Worm (Caenorhabditis elegans): ENCODE data around the gene C13B9.2.

Gene C13B9.2

DNA sequence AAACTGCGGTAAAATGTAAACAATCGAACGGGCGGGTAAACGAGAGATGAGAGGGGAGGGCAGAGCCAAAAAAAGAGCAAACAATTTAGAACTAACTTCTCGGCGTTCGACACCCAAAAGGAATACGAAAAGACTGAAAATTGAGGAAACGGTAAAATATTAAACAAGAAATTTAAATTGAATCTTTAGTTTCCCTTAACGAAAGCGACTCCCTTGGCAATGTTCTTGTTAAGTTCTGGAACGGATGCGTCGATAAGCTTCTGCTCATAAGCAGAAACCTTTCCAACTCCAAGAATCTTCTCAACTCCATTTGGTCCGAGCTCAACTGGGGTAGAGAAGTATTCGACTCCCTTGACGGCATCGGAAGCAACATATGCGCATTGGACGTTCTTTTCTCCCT, 13.4 kb upstream of the C13B9.2 start:
- TF ChIP-seq hlh-12 (tag; optimal IDR thresholded peaks at IDR 0.05) (no peak), lsl-1 (GFP tag; optimal IDR thresholded peaks at IDR 0.05) (no peak), akir-1 (GFP tag; optimal IDR thresholded peaks at IDR 0.05) (no peak), K11D2.4 (GFP tag; IDR thresholded peaks at IDR 0.05) (no peak), F23B12.7 (tag; optimal IDR thresholded peaks at IDR 0.05; ENCODE audit: insufficient read depth) (no peak), ztf-3 (GFP tag; optimal IDR thresholded peaks at IDR 0.05) (no peak), K12H6.12 (tag; optimal IDR thresholded peaks at IDR 0.05) (no peak), F33H1.4 (GFP tag; IDR thresholded peaks at IDR 0.05) (no peak), snpc-1.1 (tag; optimal IDR thresholded peaks at IDR 0.05; ENCODE audit: insufficient read depth) (no peak), Y53F4B.3 (GFP tag; IDR thresholded peaks at IDR 0.05) (no peak), nfya-1 (tag; optimal IDR thresholded peaks at IDR 0.05; ENCODE audit: borderline replicate concordance, insufficient read depth) (no peak), madf-8 (GFP tag; conservative IDR thresholded peaks at IDR 0.05) (no peak)

ce11 chrIII:6607067-6607466, 13.0 kb upstream of the C13B9.2 start:
- TF ChIP-seq K12H6.12 (tag; optimal IDR thresholded peaks at IDR 0.05) (no peak), ceh-58 (GFP tag; IDR thresholded peaks at IDR 0.05) (no peak), attf-5 (GFP tag; optimal IDR thresholded peaks at IDR 0.05) (no peak), sea-2 (GFP tag; IDR thresholded peaks at IDR 0.05) (no peak), ceh-100 (GFP tag; IDR thresholded peaks at IDR 0.05) (no peak), aptf-3 (GFP tag; IDR thresholded peaks at IDR 0.05) (no peak), rpc-1 (optimal IDR thresholded peaks at IDR 0.05) (no peak), rpc-1 (tag; optimal IDR thresholded peaks at IDR 0.05) (no peak), zfh-2 (GFP tag; conservative IDR thresholded peaks at IDR 0.05) (0 out of 2 replicates have a peak, but pooled peaks have one; percentile 6), tbp1 (GFP tag; optimal IDR thresholded peaks at IDR 0.05) (no peak), ztf-26 (tag; optimal IDR thresholded peaks at IDR 0.05) (no peak), unc-130 (GFP tag; optimal IDR thresholded peaks at IDR 0.05) (no peak), snpc-3.4 (tag; optimal IDR thresholded peaks at IDR 0.05) (no peak), nfya-2 (GFP tag; IDR thresholded peaks at IDR 0.05) (no peak), ztf-18 (tag; optimal IDR thresholded peaks at IDR 0.05) (no peak), snpc-1.3 (tag; optimal IDR thresholded peaks at IDR 0.05; ENCODE audit: insufficient read depth) (no peak), die-1 (tag; optimal IDR thresholded peaks at IDR 0.05) (no peak), madf-6 (GFP tag; IDR thresholded peaks at IDR 0.05) (0 out of 2 replicates have a peak, but pooled peaks have one; percentile 10)

DNA sequence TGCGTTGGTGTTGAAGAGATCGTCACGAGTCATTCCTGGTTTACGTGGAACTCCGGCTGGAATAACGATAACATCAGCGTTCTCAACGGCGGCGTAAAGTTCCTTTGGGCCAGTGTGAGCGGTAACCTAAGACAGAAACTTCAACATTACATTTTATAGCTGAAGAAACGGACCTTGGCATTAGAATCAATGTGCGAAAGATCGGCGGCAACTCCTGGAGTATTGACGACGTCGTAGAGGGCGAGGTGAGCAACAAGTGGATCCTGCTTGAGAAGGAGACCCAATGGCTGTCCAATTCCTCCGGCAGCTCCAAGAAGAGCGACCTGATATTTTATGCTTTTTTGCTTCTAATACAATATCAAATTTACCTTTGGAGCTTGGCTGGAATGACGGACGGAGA, 12.4 kb upstream of the C13B9.2 start:
- TF ChIP-seq lin-26 (GFP tag; IDR thresholded peaks at IDR 0.05) (peak; percentile 56; the same call in 1 of the 2 replicates), F37B4.10 (GFP tag; IDR thresholded peaks at IDR 0.05) (no peak)

DNA sequence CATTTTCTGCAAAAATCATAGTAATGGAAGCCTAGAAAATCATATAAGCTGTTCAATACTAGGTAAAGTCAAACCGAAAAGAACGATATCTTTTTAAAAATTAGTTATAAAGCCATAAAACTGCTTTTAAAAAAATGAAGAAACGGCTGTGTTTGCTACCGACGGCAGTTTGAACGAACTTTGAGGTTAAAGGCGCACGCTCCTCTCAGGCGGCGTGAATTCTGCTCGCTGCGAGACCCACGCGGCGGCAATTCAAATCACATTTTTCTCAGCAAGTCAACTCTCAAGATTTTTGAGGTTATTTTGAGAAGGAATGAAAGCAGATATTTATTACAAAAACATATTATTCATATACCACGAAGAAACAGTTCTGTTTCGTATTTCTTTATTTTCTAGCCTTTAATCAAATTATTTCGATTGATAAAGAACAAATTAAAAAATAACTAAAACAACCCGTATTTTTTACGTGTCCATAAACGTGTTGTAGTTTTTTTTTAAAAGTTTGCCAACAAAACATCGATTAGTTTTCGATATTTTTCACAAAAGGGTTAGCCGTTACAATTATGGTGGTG, 11.9 kb upstream of the C13B9.2 start, which contains the start of the genes mdh-2 and F20H11.4:
mdh-2 (minus strand) TSS at position 6 of the 572 bp plus-strand sequence.
F20H11.4 (plus strand) TSS at position 522 of the 572 bp plus-strand sequence.
- TF ChIP-seq snpc-3.4 (tag; optimal IDR thresholded peaks at IDR 0.05) (peak; percentile 17), bed-1 (GFP tag; IDR thresholded peaks at IDR 0.05) (no peak), let-607 (tag; optimal IDR thresholded peaks at IDR 0.05) (peak in 1 of 2 experiments; percentile 17), tbx-9 (tag; optimal IDR thresholded peaks at IDR 0.05; ENCODE audit: borderline replicate concordance) (no peak), somi-1 (GFP tag; optimal IDR thresholded peaks at IDR 0.05) (no peak), atf-7 (tag; optimal IDR thresholded peaks at IDR 0.05) (no peak), D2030.7 (GFP tag; IDR thresholded peaks at IDR 0.05) (peak; percentile 43; the same call in 1 of the 2 replicates), nhr-27 (tag; optimal IDR thresholded peaks at IDR 0.05) (no peak), Y79H2A.3 (GFP tag; conservative IDR thresholded peaks at IDR 0.05) (no peak), lsl-1 (GFP tag; optimal IDR thresholded peaks at IDR 0.05) (peak; percentile 62), F37B4.10 (GFP tag; IDR thresholded peaks at IDR 0.05) (no peak), egl-18 (GFP tag; IDR thresholded peaks at IDR 0.05) (no peak), ztf-3 (GFP tag; optimal IDR thresholded peaks at IDR 0.05) (no peak), egl-44 (GFP tag; IDR thresholded peaks at IDR 0.05) (no peak), ceh-79 (tag; optimal IDR thresholded peaks at IDR 0.05) (no peak), attf-6 (GFP tag; IDR thresholded peaks at IDR 0.05) (no peak), unc-130 (GFP tag; optimal IDR thresholded peaks at IDR 0.05) (no peak), ztf-28 (GFP tag; IDR thresholded peaks at IDR 0.05) (no peak)
